Worm (Caenorhabditis elegans): Measurements from ENCODE around the gene col-122.

ce11 chrIV:9534342-9534741 lies 28.8 kb upstream of the col-122 start:
- TF ChIP-seq W03F9.2 (tag; optimal IDR thresholded peaks at IDR 0.05) (no peak), him-1 (tag; optimal IDR thresholded peaks at IDR 0.05) (no peak)

All from whole organism, L4/young adult.